Fruit fly (Drosophila melanogaster): ENCODE data around the gene Grp170.
A peak's percentile ranks its signal among the peaks of the same experiment; 100 is the strongest.

Gene Grp170

DNA sequence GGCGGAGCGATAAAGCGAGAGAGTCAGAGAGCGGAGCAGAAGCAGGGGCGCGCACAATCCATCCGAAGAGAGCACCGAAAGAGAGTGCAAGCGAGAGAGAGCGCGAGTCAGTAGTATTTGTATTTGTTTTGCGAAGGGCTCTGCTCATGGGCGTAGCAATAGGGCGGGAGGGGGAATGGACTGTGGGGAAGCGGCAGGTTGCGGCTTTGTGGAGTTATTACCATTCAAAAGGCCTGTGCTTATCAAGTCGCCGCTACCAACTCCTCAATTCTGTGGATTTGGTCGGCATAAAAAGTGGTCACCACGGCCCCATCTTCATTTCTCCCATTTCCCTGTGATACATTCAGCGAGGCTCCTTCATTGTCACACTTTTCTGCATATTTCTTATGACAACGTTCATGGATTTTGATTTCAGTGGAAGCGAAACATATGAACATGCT is 26.2 kb upstream of the Grp170 start (continued):
- no peak for TF ChIP-seq kay (GFP tag; optimal IDR thresholded peaks at IDR 0.05)
- TF ChIP-seq CG8388 (GFP tag; optimal IDR thresholded peaks at IDR 0.05): no peak
- no peak for TF ChIP-seq sima (GFP tag; optimal IDR thresholded peaks at IDR 0.05)
- TF ChIP-seq nau (GFP tag; optimal IDR thresholded peaks at IDR 0.05): no peak
- no peak for TF ChIP-seq CrebB (tag; optimal IDR thresholded peaks at IDR 0.05)
- TF ChIP-seq ranshi (GFP tag; IDR thresholded peaks at IDR 0.05): 0 out of 2 replicates have a peak, but pooled peaks have one; percentile 12
- TF ChIP-seq NfI (GFP tag; optimal IDR thresholded peaks at IDR 0.05): peak; percentile 4
- TF ChIP-seq CG1233 (GFP tag; optimal IDR thresholded peaks at IDR 0.05): no peak
- TF ChIP-seq CG14050 (GFP tag; IDR thresholded peaks at IDR 0.05): no peak
- TF ChIP-seq CG12299 (tag; optimal IDR thresholded peaks at IDR 0.05): peak; percentile 24
- TF ChIP-seq al (GFP tag; IDR thresholded peaks at IDR 0.05): peak; percentile 57; the same call in 1 of the 2 replicates
- no peak for TF ChIP-seq CG30431 (GFP tag; optimal IDR thresholded peaks at IDR 0.05)
- TF ChIP-seq CG11398 (GFP tag; optimal IDR thresholded peaks at IDR 0.05): no peak
- TF ChIP-seq CG7963 (GFP tag; IDR thresholded peaks at IDR 0.05; ENCODE audit: partially characterized antibody): no peak
- no peak for TF ChIP-seq Ets65A (GFP tag)
- TF ChIP-seq CG14710 (tag; optimal IDR thresholded peaks at IDR 0.05): no peak
- no peak for TF ChIP-seq eyg (GFP tag; optimal IDR thresholded peaks at IDR 0.05)
- TF ChIP-seq CG6654 (GFP tag; optimal IDR thresholded peaks at IDR 0.05): peak; percentile 22
- peak; percentile 5 for TF ChIP-seq Xbp1 (GFP tag; optimal IDR thresholded peaks at IDR 0.05)
- TF ChIP-seq CG14014 (GFP tag; IDR thresholded peaks at IDR 0.05): no peak; the same call in 1 of the 2 replicates
- TF ChIP-seq Rx (GFP tag; IDR thresholded peaks at IDR 0.05): no peak
- no peak for TF ChIP-seq CG3407 (GFP tag; optimal IDR thresholded peaks at IDR 0.05)
- no peak for TF ChIP-seq emc (GFP tag; optimal IDR thresholded peaks at IDR 0.05)
- TF ChIP-seq HLH4C (GFP tag; IDR thresholded peaks at IDR 0.05; ENCODE audit: partially characterized antibody): no peak
- TF ChIP-seq schlank (tag; optimal IDR thresholded peaks at IDR 0.05): peak; percentile 52
- peak; percentile 8 for TF ChIP-seq Abd-B (GFP tag; optimal IDR thresholded peaks at IDR 0.05)
- TF ChIP-seq trh (GFP tag; optimal IDR thresholded peaks at IDR 0.05): no peak
- no peak for TF ChIP-seq fru (optimal IDR thresholded peaks at IDR 0.05)
- no peak for TF ChIP-seq CG7271 (tag; optimal IDR thresholded peaks at IDR 0.05)
- TF ChIP-seq ssp (GFP tag; IDR thresholded peaks at IDR 0.05): no peak
- TF ChIP-seq vnd (GFP tag; IDR thresholded peaks at IDR 0.05; ENCODE audit: partially characterized antibody): no peak
- no peak for TF ChIP-seq ab (GFP tag; optimal IDR thresholded peaks at IDR 0.05)
- peak; percentile 19; the same call in 1 of the 2 replicates for TF ChIP-seq sens-2 (GFP tag; IDR thresholded peaks at IDR 0.05)
- peak; percentile 32 for TF ChIP-seq CG18619 (GFP tag; optimal IDR thresholded peaks at IDR 0.05)
- no peak for TF ChIP-seq gro (GFP tag; optimal IDR thresholded peaks at IDR 0.05)
- TF ChIP-seq CG12659 (GFP tag; optimal IDR thresholded peaks at IDR 0.05): no peak
- TF ChIP-seq CG7928 (GFP tag; optimal IDR thresholded peaks at IDR 0.05): peak; percentile 15
- no peak for TF ChIP-seq CG9876 (GFP tag; optimal IDR thresholded peaks at IDR 0.05)
- no peak for TF ChIP-seq CG16813 (GFP tag; IDR thresholded peaks at IDR 0.05; ENCODE audit: partially characterized antibody)
- TF ChIP-seq CG12769 (tag; optimal IDR thresholded peaks at IDR 0.05): peak; percentile 80
- no peak for TF ChIP-seq B-H2 (GFP tag; optimal IDR thresholded peaks at IDR 0.05)
- TF ChIP-seq tin (GFP tag; optimal IDR thresholded peaks at IDR 0.05): no peak
- TF ChIP-seq gcm (GFP tag; optimal IDR thresholded peaks at IDR 0.05): no peak
- no peak for TF ChIP-seq eve (GFP tag; optimal IDR thresholded peaks at IDR 0.05)
- no peak for TF ChIP-seq NC2β (GFP tag; optimal IDR thresholded peaks at IDR 0.05)
- no peak for TF ChIP-seq CG5180 (GFP tag; optimal IDR thresholded peaks at IDR 0.05)
- no peak for TF ChIP-seq Pdp1 (GFP tag; optimal IDR thresholded peaks at IDR 0.05)
- TF ChIP-seq Dbx (GFP tag; IDR thresholded peaks at IDR 0.05): no peak
- peak; percentile 60 for TF ChIP-seq gem (tag; optimal IDR thresholded peaks at IDR 0.05)
- peak; percentile 29; the same call in 1 of the 2 replicates for TF ChIP-seq CG3847 (GFP tag; IDR thresholded peaks at IDR 0.05)
- TF ChIP-seq Hmr (GFP tag; optimal IDR thresholded peaks at IDR 0.05): peak; percentile 69

Data from whole organism, embryonic.